Fruit fly (Drosophila melanogaster) S2 (cell line): ENCODE results near the gene msd5.

Experiments
- CG8478 ChIP-seq: fragments of >200 bp; optimal IDR thresholded peaks from 2 replicates; lab custom pipeline; 2018
- CTCF ChIP-seq, 2 experiments: fragments of >200 bp; optimal IDR thresholded peaks; 2 replicates each; lab custom pipeline; 2018

- TF ChIP-seq CG8478 (lab: Kevin White, UChicago) (no peak), CTCF (optimal IDR thresholded peaks at IDR 0.05; lab: Kevin White, UChicago) (no peak)
Observed at dm6 chr3L:1358338-1358737, 25.4 kb upstream of the msd5 start.
